Fruit fly (Drosophila melanogaster): Measurements from ENCODE around the gene CG7255.

Gene CG7255

dm6 chr3L:15262050-15262449 is 42.0 kb upstream of the CG7255 start:
- TF ChIP-seq EcR (GFP tag; optimal IDR thresholded peaks at IDR 0.05) (no peak), gl (tag; optimal IDR thresholded peaks at IDR 0.05) (no peak), CG4496 (GFP tag; IDR thresholded peaks at IDR 0.05) (no peak), CG34367 (tag; optimal IDR thresholded peaks at IDR 0.05) (no peak), CG32121 (GFP tag; IDR thresholded peaks at IDR 0.05) (no peak)

- TF ChIP-seq CG10348 (GFP tag; IDR thresholded peaks at IDR 0.05), result no peak
- peak; percentile 71 for TF ChIP-seq D1 (tag; optimal IDR thresholded peaks at IDR 0.05)
- no peak; the same call in 1 of the 2 replicates for TF ChIP-seq rn (GFP tag; IDR thresholded peaks at IDR 0.05)
- TF ChIP-seq CG8159 (tag; optimal IDR thresholded peaks at IDR 0.05), result peak; percentile 87
- TF ChIP-seq CG14655 (GFP tag; optimal IDR thresholded peaks at IDR 0.05), result peak; percentile 93
- TF ChIP-seq Pif1A (GFP tag; optimal IDR thresholded peaks at IDR 0.05), result peak; percentile 26
- TF ChIP-seq CG9948 (tag; optimal IDR thresholded peaks at IDR 0.05), result peak; percentile 88
- peak; percentile 43 for TF ChIP-seq Pif1B (GFP tag; optimal IDR thresholded peaks at IDR 0.05)
- peak; percentile 82 for TF ChIP-seq CG8301 (tag; optimal IDR thresholded peaks at IDR 0.05)
- peak; percentile 19; the same call in 1 of the 2 replicates for TF ChIP-seq CG32121 (GFP tag; IDR thresholded peaks at IDR 0.05)
- TF ChIP-seq CG34367 (tag; optimal IDR thresholded peaks at IDR 0.05), result peak; percentile 75
- peak; percentile 79 for TF ChIP-seq CG15710 (tag; optimal IDR thresholded peaks at IDR 0.05)
- TF ChIP-seq fd96Ca (GFP tag; IDR thresholded peaks at IDR 0.05), result no peak
- TF ChIP-seq CG4496 (GFP tag; IDR thresholded peaks at IDR 0.05), result peak; percentile 18; the same call in 1 of the 3 replicates
- TF ChIP-seq CG17806 (tag; optimal IDR thresholded peaks at IDR 0.05), result peak; percentile 82
- peak; percentile 23 for TF ChIP-seq CG13204 (GFP tag; optimal IDR thresholded peaks at IDR 0.05)
- no peak for TF ChIP-seq gl (tag; optimal IDR thresholded peaks at IDR 0.05)
- no peak; the same call in 1 of the 2 replicates for TF ChIP-seq CG12605 (GFP tag; IDR thresholded peaks at IDR 0.05)
- no peak for TF ChIP-seq EcR (GFP tag; optimal IDR thresholded peaks at IDR 0.05)
These were observed 39.6 kb upstream of the CG7255 start for dm6 chr3L:15264247-15265028.

DNA sequence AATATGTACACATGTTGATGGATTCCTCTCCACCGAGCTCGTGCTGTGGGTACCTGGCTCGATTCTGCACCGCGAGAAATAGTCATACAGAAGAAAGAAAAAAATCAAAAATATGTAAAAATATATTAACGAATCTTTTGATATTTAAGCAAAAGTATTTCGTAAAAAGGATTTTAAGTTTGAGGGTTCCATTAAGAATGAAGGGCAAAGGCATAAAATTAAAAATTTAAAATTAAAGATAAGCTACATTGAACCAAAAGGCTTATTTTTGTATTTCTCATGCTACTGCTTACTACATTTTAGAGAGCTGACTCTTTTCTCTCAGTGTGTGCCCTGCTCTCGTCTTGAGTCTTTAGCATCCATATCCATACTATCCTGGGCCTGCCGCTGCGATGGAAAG is 37.4 kb upstream of the CG7255 start:
- TF ChIP-seq CG4496 (GFP tag; IDR thresholded peaks at IDR 0.05) (no peak), CG12605 (GFP tag; IDR thresholded peaks at IDR 0.05) (no peak), CG34367 (tag; optimal IDR thresholded peaks at IDR 0.05) (peak; percentile 65), EcR (GFP tag; optimal IDR thresholded peaks at IDR 0.05) (no peak), Pif1B (GFP tag; optimal IDR thresholded peaks at IDR 0.05) (peak; percentile 79), fd96Ca (GFP tag; IDR thresholded peaks at IDR 0.05) (no peak), Ets98B (GFP tag; IDR thresholded peaks at IDR 0.05) (no peak), D1 (tag; optimal IDR thresholded peaks at IDR 0.05) (peak; percentile 58), Pif1A (GFP tag; optimal IDR thresholded peaks at IDR 0.05) (peak; percentile 57), CG15710 (tag; optimal IDR thresholded peaks at IDR 0.05) (peak; percentile 72), CG13204 (GFP tag; optimal IDR thresholded peaks at IDR 0.05) (peak; percentile 1), Snoo (tag; optimal IDR thresholded peaks at IDR 0.05) (peak; percentile 59), rn (GFP tag; IDR thresholded peaks at IDR 0.05) (no peak), CG8301 (tag; optimal IDR thresholded peaks at IDR 0.05) (peak; percentile 75), CG32121 (GFP tag; IDR thresholded peaks at IDR 0.05) (no peak), CG9948 (tag; optimal IDR thresholded peaks at IDR 0.05) (peak; percentile 77), CG8159 (tag; optimal IDR thresholded peaks at IDR 0.05) (peak; percentile 81), CG14655 (GFP tag; optimal IDR thresholded peaks at IDR 0.05) (peak; percentile 85), CG17806 (tag; optimal IDR thresholded peaks at IDR 0.05) (peak; percentile 83)

dm6 chr3L:15267710-15268609 is 36.1 kb upstream of the CG7255 start:
- no peak for TF ChIP-seq rn (GFP tag; IDR thresholded peaks at IDR 0.05)

DNA sequence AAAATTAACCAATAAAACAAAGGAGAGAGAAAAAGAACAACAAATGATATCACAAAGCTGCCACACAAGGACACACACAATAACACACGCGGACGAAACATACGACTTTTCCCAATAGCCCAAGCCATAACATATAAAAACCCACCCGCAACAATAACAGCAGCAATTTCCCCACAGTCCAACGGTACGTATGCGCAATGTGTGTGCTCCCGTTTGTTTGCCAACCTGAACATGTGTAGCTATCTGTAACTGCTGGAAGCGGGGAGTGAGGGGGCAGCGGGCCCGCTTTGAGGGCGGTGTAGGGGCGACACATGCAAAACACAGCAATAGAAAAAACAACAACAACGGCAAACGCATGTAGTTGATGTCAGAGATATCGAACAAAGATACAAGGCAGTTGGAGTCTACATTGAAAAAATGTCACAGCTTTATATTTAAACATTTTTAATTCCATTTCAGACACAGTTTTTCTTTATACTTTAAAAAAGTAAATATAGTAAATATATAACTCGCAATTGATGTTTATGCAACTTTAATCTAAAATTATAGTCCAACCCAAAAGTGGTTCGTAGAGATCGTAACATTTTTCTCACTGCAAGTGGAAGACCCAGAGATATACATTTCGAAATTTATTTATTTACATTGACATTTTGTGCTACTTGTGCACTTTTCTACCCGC is 35.2 kb upstream of the CG7255 start:
- TF ChIP-seq rn (GFP tag; IDR thresholded peaks at IDR 0.05), result no peak

dm6 chr3L:15275469-15276153 is 28.4 kb upstream of the CG7255 start:
- TF ChIP-seq CG10348 (GFP tag; IDR thresholded peaks at IDR 0.05), result no peak
- no peak for TF ChIP-seq Ets98B (GFP tag; IDR thresholded peaks at IDR 0.05)
- no peak for TF ChIP-seq EcR (GFP tag; optimal IDR thresholded peaks at IDR 0.05)
- no peak for TF ChIP-seq CG8301 (tag; optimal IDR thresholded peaks at IDR 0.05)
- peak; percentile 2 for TF ChIP-seq CG17806 (tag; optimal IDR thresholded peaks at IDR 0.05)
- TF ChIP-seq CG32121 (GFP tag; IDR thresholded peaks at IDR 0.05), result no peak
- no peak for TF ChIP-seq CG12605 (GFP tag; IDR thresholded peaks at IDR 0.05)
- TF ChIP-seq gl (tag; optimal IDR thresholded peaks at IDR 0.05), result no peak
- no peak for TF ChIP-seq CG13204 (GFP tag; optimal IDR thresholded peaks at IDR 0.05)
- TF ChIP-seq CG4496 (GFP tag; IDR thresholded peaks at IDR 0.05), result no peak
- TF ChIP-seq CG8159 (tag; optimal IDR thresholded peaks at IDR 0.05), result peak; percentile 50
